Worm (Caenorhabditis elegans) whole organism, L2 larva: ENCODE data around the gene vab-15.

Source experiments
- C34F6.9 ChIP-seq: fragments of 150-350 bp; optimal IDR thresholded peaks from 2 replicates; lab custom pipeline; 2014; ENCODE audit warnings: missing biosample characterization, missing genetic modification characterization
- F13H6.1 ChIP-seq: sonication (generic microtip); optimal IDR thresholded peaks from 2 replicates; lab custom pipeline; 2016; ENCODE audit warnings: missing genetic modification characterization, missing compliant biosample characterization
- ZK546.5 ChIP-seq: sonication (generic microtip); optimal IDR thresholded peaks from 2 replicates; lab custom pipeline; 2017; ENCODE audit warnings: missing biosample characterization, missing genetic modification characterization
- alr-1 ChIP-seq: fragments of 150-350 bp; optimal IDR thresholded peaks from 2 replicates; lab custom pipeline; 2014; ENCODE audit warnings: missing biosample characterization, missing genetic modification characterization
- aly-2 ChIP-seq: fragments of 150-350 bp; optimal IDR thresholded peaks from 2 replicates; lab custom pipeline; 2014; ENCODE audit warnings: missing biosample characterization, missing genetic modification characterization
- blmp-1 ChIP-seq: sonication (generic microtip); optimal IDR thresholded peaks from 2 replicates; lab custom pipeline; 2017; ENCODE audit warnings: missing genetic modification characterization, mild to moderate bottlenecking, missing compliant biosample characterization, antibody characterized with exemption, moderate library complexity; ENCODE audit not compliant: insufficient read depth
- ceh-82 ChIP-seq: fragments of 150-350 bp; optimal IDR thresholded peaks from 2 replicates; lab custom pipeline; 2014; ENCODE audit warnings: missing biosample characterization, missing genetic modification characterization
- dmd-4 ChIP-seq: sonication (generic microtip); optimal IDR thresholded peaks from 2 replicates; lab custom pipeline; 2017; ENCODE audit warnings: missing biosample characterization, missing genetic modification characterization
- egl-27 ChIP-seq: sonication (generic microtip); optimal IDR thresholded peaks from 3 replicates; lab custom pipeline; 2017; ENCODE audit warnings: missing biosample characterization, missing genetic modification reagents, missing genetic modification characterization
- elt-1 ChIP-seq: fragments of 150-350 bp; optimal IDR thresholded peaks from 2 replicates; lab custom pipeline; 2014; ENCODE audit warnings: missing biosample characterization, missing genetic modification characterization
- elt-3 ChIP-seq: sonication (generic microtip); optimal IDR thresholded peaks from 2 replicates; lab custom pipeline; 2017; ENCODE audit warnings: missing biosample characterization, missing genetic modification characterization
- fos-1 ChIP-seq: fragments of 150-350 bp; optimal IDR thresholded peaks from 2 replicates; lab custom pipeline; 2014; ENCODE audit warnings: missing biosample characterization, missing genetic modification characterization
- lin-11 ChIP-seq: fragments of 150-350 bp; sonication (generic microtip); optimal IDR thresholded peaks from 2 replicates; lab custom pipeline; 2014; ENCODE audit warnings: missing biosample characterization, missing genetic modification characterization, inconsistent platforms, mixed read lengths
- lin-13 ChIP-seq: fragments of 150-350 bp; optimal IDR thresholded peaks from 2 replicates; lab custom pipeline; 2014; ENCODE audit warnings: missing biosample characterization, missing genetic modification reagents, missing genetic modification characterization
- lin-39 ChIP-seq: fragments of 150-350 bp; optimal IDR thresholded peaks from 2 replicates; lab custom pipeline; 2014; ENCODE audit warnings: missing biosample characterization, missing genetic modification reagents, missing genetic modification characterization
- lsy-2 ChIP-seq, 2 experiments: fragments of 150-350 bp in 1 of 2; sonication (generic microtip) in 1 of 2; optimal IDR thresholded peaks; 2 replicates each; lab custom pipeline; 2014 to 2017; ENCODE audit warnings: missing biosample characterization in 2 of 2, missing genetic modification characterization in 2 of 2
- mdl-1 ChIP-seq, 2 experiments: fragments of 150-350 bp in 1 of 2; sonication (generic microtip) in 1 of 2; optimal IDR thresholded peaks; 2 replicates each; lab custom pipeline; 2017; ENCODE audit warnings: missing biosample characterization in 2 of 2, missing genetic modification characterization in 2 of 2
- nhr-10 ChIP-seq: sonication (generic microtip); optimal IDR thresholded peaks from 2 replicates; lab custom pipeline; 2017; ENCODE audit warnings: missing biosample characterization, missing genetic modification characterization
- nhr-11 ChIP-seq: fragments of 150-350 bp; optimal IDR thresholded peaks from 2 replicates; lab custom pipeline; 2014; ENCODE audit warnings: missing biosample characterization, missing genetic modification characterization
- nhr-129 ChIP-seq: fragments of 150-350 bp; optimal IDR thresholded peaks from 2 replicates; lab custom pipeline; 2014; ENCODE audit warnings: missing biosample characterization, missing genetic modification characterization
- nhr-21 ChIP-seq: fragments of 150-350 bp; optimal IDR thresholded peaks from 2 replicates; lab custom pipeline; 2014; ENCODE audit warnings: missing biosample characterization, missing genetic modification characterization
- nhr-23 ChIP-seq: fragments of 150-350 bp; optimal IDR thresholded peaks from 2 replicates; lab custom pipeline; 2014; ENCODE audit warnings: missing biosample characterization, missing genetic modification reagents, missing genetic modification characterization
- nhr-237 ChIP-seq: fragments of 150-350 bp; optimal IDR thresholded peaks from 2 replicates; lab custom pipeline; 2014; ENCODE audit warnings: missing biosample characterization, missing genetic modification characterization
- nhr-25 ChIP-seq: fragments of 150-350 bp; sonication (generic microtip); optimal IDR thresholded peaks from 3 replicates; lab custom pipeline; 2014; ENCODE audit warnings: missing biosample characterization, missing genetic modification characterization
- nhr-77 ChIP-seq: fragments of 150-350 bp; optimal IDR thresholded peaks from 2 replicates; lab custom pipeline; 2014; ENCODE audit warnings: missing biosample characterization, missing genetic modification characterization
- sem-4 ChIP-seq: fragments of 150-350 bp; optimal IDR thresholded peaks from 2 replicates; lab custom pipeline; 2014; ENCODE audit warnings: missing biosample characterization, missing genetic modification reagents, missing genetic modification characterization
- sma-3 ChIP-seq: sonication (generic microtip); optimal IDR thresholded peaks from 2 replicates; lab custom pipeline; 2016; ENCODE audit warnings: missing genetic modification reagents, missing genetic modification characterization, missing compliant biosample characterization
- sma-9 ChIP-seq, 2 experiments: fragments of 150-350 bp in 1 of 2; sonication (generic microtip) in 1 of 2; optimal IDR thresholded peaks; 2 replicates each; lab custom pipeline; 2014 to 2016; ENCODE audit warnings: missing genetic modification characterization in 2 of 2, mild to moderate bottlenecking in 1 of 2, missing biosample characterization in 1 of 2, missing compliant biosample characterization in 1 of 2, missing genetic modification reagents in 1 of 2, moderate library complexity in 1 of 2
- snpc-4 ChIP-seq: fragments of 150-350 bp; optimal IDR thresholded peaks from 2 replicates; lab custom pipeline; 2014; ENCODE audit warnings: missing biosample characterization, missing genetic modification characterization
- unc-39 ChIP-seq: fragments of 150-350 bp; optimal IDR thresholded peaks from 2 replicates; lab custom pipeline; 2014; ENCODE audit warnings: missing biosample characterization, missing genetic modification characterization
- unc-62 ChIP-seq: fragments of 150-350 bp; optimal IDR thresholded peaks from 2 replicates; lab custom pipeline; 2014; ENCODE audit warnings: missing biosample characterization, missing genetic modification reagents, missing genetic modification characterization
- ztf-1 ChIP-seq: fragments of 200-800 bp; sonication (Bioruptor generic); conservative IDR thresholded peaks from 2 replicates; pipeline ENCODE4 v1.3.6; 2022; ENCODE audit warnings: missing genetic modification characterization, missing compliant biosample characterization
- ztf-4 ChIP-seq: fragments of 150-350 bp; optimal IDR thresholded peaks from 2 replicates; lab custom pipeline; 2014; ENCODE audit warnings: missing biosample characterization, missing genetic modification characterization

Gene vab-15

DNA sequence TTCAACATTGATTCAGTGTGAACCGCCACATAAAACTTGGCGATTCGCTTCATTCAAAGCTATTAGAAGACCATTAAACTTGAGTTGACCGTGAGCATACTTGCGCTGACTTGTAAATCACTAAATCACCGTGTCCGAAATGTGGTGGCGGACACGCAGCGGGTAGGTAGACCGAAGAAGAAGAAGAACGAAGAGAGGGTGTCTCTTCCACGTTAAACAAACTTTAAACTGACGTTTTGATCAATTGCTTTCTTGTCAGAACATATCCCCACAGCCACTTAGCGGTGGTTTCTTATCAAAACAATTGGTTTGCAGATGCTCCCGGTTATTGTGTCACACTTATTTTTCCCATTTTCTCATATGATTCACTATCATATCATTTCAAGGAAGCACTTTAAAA is 3.5 kb upstream of the vab-15 start:
- TF ChIP-seq lin-39 (tag; lab: Kevin White, UChicago): no peak
- TF ChIP-seq nhr-23 (tag; lab: Kevin White, UChicago): no peak
- TF ChIP-seq elt-1 (tag; lab: Kevin White, UChicago): no peak
- TF ChIP-seq lin-13: no peak
- no peak for TF ChIP-seq ztf-1 (GFP tag; lab: Robert Waterston, UW)
- TF ChIP-seq unc-62 (GFP tag; lab: Kevin White, UChicago): no peak
- no peak for TF ChIP-seq nhr-11 (tag; lab: Kevin White, UChicago)
- no peak for TF ChIP-seq snpc-4
- no peak for TF ChIP-seq ZK546.5 (tag; lab: Kevin White, UChicago)
- no peak for TF ChIP-seq unc-39 (tag; lab: Kevin White, UChicago)
- no peak for TF ChIP-seq sem-4 (tag; lab: Kevin White, UChicago)
- TF ChIP-seq dmd-4: no peak
- no peak for TF ChIP-seq egl-27
- TF ChIP-seq ztf-4 (tag; lab: Kevin White, UChicago): no peak

DNA sequence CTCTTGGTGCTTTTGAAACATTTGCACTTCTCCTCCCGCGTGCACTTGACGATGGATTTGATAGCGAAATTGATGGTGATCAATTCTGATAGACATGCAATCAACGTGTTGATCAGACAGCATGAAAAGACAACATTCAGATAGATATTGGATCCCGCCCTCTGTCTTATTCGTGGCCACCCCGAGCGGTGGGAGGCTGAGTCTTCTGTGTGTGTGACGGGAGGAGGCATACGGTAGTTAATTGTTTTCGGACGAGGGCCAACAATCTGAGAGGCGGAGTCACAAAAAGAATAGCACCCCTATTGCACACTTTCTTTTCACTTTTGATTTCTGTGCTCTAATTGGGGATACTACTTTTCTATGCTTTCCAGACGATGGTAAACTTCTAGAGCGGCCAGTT is 1.2 kb upstream of the vab-15 start:
- TF ChIP-seq unc-62 (GFP tag; lab: Kevin White, UChicago): no peak
- peak in 1 of 2 experiments; percentile 33 for TF ChIP-seq lsy-2 (tag; optimal IDR thresholded peaks at IDR 0.05; lab: Kevin White, UChicago)
- no peak for TF ChIP-seq ZK546.5 (tag; lab: Kevin White, UChicago)
- no peak for TF ChIP-seq C34F6.9
- TF ChIP-seq lin-13: no peak
- no peak for TF ChIP-seq sem-4 (tag; lab: Kevin White, UChicago)
- TF ChIP-seq F13H6.1 (tag; lab: Kevin White, UChicago): no peak

DNA sequence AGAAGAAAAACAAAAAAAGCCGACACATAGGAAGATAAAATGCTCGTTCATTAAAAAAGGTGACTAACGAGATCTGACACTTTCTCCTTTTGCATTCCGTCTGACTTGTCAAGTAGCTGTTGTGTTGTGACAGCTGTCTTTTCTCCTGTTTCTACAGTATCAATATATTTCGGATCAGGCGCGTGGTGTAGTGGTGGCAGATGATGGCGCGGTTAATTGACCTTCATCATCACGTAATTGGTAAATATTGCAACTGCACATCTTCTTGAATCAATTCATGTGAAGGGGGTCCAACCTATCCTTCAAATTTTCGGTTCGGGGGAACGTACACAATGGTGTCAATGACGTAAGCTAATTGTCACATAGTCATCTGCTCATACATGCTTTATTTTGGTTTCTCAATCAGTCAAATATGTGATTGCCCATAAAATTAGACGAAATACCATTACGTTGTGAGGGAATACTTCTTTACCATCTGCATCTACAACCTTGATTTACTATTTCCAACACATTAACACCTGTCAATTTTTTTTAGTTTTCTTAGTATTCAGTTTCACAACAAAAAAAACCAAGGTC is 1.2 kb downstream of the vab-15 start:
- TF ChIP-seq sma-9 (GFP tag; optimal IDR thresholded peaks at IDR 0.05; lab: Kevin White, UChicago): no peak
- no peak for TF ChIP-seq sma-9 (tag; optimal IDR thresholded peaks at IDR 0.05; lab: Kevin White, UChicago)
- TF ChIP-seq elt-3 (tag; lab: Kevin White, UChicago): no peak
- no peak for TF ChIP-seq sma-3
- TF ChIP-seq lin-11 (tag; lab: Kevin White, UChicago): no peak
- no peak for TF ChIP-seq blmp-1 (tag; lab: Kevin White, UChicago)
- no peak for TF ChIP-seq ceh-82 (tag; lab: Kevin White, UChicago)
- no peak for TF ChIP-seq nhr-25 (tag; lab: Kevin White, UChicago)
- TF ChIP-seq nhr-237 (tag; lab: Kevin White, UChicago): no peak
- no peak for TF ChIP-seq ztf-4 (tag; lab: Kevin White, UChicago)
- no peak for TF ChIP-seq nhr-77 (tag; lab: Kevin White, UChicago)
- no peak for TF ChIP-seq nhr-10 (tag; lab: Kevin White, UChicago)

DNA sequence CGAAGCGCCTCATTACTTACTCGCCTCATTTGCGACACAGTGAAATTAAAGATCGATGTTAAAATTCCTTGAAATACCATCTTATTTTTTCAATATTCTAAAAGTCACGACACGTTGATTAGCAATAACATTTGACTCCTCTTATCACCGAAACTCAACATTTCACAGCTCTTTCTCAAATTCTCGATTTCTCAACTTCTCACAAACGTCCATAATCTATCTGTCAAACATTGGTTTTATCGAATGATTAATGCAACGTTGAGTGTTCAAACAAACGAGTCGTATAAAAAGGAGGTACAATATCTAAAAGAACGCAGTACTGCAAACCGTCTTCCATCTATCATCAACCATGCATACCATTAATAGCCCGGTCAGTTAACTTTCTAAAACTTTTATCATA is 3.2 kb downstream of the vab-15 start, which contains the start of gene lec-8:
TSS of gene lec-8 (plus strand) at position 314 of the 400 bp plus-strand sequence.
- peak; percentile 90 for TF ChIP-seq fos-1 (tag; lab: Kevin White, UChicago)
- TF ChIP-seq unc-39 (tag; lab: Kevin White, UChicago): no peak

DNA sequence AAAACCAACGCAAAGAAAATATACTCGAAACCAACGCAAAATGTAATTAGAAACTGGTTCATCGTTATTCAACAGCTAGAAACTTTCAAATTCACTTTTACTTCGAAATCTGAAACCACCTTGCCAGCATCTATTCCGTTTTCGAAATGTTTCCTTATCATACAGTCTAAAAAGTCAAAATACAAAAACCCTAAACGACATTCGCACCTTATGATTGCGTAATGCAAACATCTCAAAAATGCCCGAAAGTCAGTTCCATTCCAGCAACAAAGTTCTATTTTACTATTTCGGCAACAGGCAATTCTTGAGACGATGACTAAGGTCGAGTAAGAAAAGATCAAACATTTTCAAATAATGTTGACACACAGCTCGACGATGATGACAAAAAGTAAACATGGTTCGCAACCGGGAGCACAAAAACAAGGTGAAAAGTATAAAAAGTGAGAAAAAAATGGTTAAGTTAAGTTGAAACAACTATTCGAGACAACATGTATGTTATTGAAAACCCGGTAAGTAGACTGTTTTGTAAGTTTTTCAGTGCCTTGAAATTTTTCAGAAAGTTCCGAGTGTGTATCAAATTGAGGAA is 4.8 kb downstream of the vab-15 start, which contains the start of gene lec-7:
TSS of gene lec-7 (plus strand) at position 297 of the 586 bp plus-strand sequence.
- TF ChIP-seq nhr-129 (tag; lab: Kevin White, UChicago) (peak; percentile 20), ZK546.5 (tag; lab: Kevin White, UChicago) (no peak), nhr-10 (tag; lab: Kevin White, UChicago) (no peak), alr-1 (no peak), nhr-237 (tag; lab: Kevin White, UChicago) (no peak), fos-1 (tag; lab: Kevin White, UChicago) (peak; percentile 66), unc-62 (GFP tag; lab: Kevin White, UChicago) (no peak)

DNA sequence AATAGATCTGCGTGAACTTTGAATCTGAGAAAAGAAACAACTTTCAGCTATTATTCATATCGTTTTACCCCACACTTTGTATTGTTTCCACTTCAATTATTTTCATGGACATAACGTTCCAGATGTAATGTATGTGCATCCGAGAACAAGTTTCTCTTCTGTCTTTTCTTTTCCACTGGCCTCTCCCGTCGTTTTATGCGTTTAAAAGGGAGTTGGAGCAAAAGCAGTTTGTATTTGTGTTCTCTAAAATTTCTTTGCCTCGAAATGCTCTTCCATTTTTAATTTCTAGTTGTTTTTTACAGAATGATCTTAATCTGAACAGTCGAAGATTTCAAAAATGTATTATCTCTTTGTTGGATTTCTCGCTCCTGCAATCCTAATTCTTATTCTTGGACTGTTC is 9.5 kb downstream of the vab-15 start, which contains the start of gene R07B1.11:
TSS of gene R07B1.11 (plus strand) at position 301 of the 400 bp plus-strand sequence.
- TF ChIP-seq sem-4 (tag; lab: Kevin White, UChicago): no peak
- no peak for TF ChIP-seq ceh-82 (tag; lab: Kevin White, UChicago)
- TF ChIP-seq aly-2 (tag; lab: Kevin White, UChicago): no peak
- no peak for TF ChIP-seq elt-3 (tag; lab: Kevin White, UChicago)
- no peak for TF ChIP-seq lsy-2 (tag; optimal IDR thresholded peaks at IDR 0.05; lab: Kevin White, UChicago)
- no peak for TF ChIP-seq nhr-11 (tag; lab: Kevin White, UChicago)
- no peak for TF ChIP-seq mdl-1 (tag; optimal IDR thresholded peaks at IDR 0.05; lab: Kevin White, UChicago)
- no peak for TF ChIP-seq nhr-21 (tag; lab: Kevin White, UChicago)
- no peak for TF ChIP-seq snpc-4
- TF ChIP-seq lin-11 (tag; lab: Kevin White, UChicago): no peak
- TF ChIP-seq elt-1 (tag; lab: Kevin White, UChicago): no peak
- TF ChIP-seq, all 48 proteins: peak for 0
